Fruit fly (Drosophila melanogaster): ENCODE results near the gene Tango6.

Gene Tango6

DNA sequence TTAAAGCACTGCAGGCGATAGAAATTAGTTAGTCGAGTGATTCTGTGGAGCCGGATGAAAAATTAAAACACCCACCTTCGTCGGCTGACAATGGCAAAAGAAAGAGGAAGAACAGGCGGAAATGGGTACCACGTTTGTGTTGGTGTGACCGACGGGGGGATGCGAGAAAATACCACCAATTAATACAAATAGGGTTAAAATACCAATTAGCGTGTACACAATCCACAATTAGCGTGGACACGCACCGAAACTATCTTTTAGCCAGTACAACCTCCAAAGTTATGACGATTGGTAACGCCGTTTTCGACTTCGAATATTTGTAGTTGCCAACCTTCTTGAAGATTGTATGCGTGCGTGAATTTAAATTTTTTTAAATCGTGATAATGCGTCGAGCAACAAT is 40.3 kb downstream of the Tango6 start, which contains the start of gene RpL30 (continued):
- TF ChIP-seq Neu2 (GFP tag; optimal IDR thresholded peaks at IDR 0.05; ENCODE audit: borderline replicate concordance) (peak; percentile 58), mld (GFP tag; IDR thresholded peaks at IDR 0.05; ENCODE audit: partially characterized antibody) (no peak), Ada2b (GFP tag; IDR thresholded peaks at IDR 0.05) (peak; percentile 69), jing (GFP tag; optimal IDR thresholded peaks at IDR 0.05) (peak; percentile 66), fd96Cb (tag; optimal IDR thresholded peaks at IDR 0.05) (peak; percentile 51), Lpt (GFP tag; optimal IDR thresholded peaks at IDR 0.05) (no peak), ham (GFP tag; IDR thresholded peaks at IDR 0.05) (peak; percentile 83; the same call in 1 of the 2 replicates), Optix (GFP tag; IDR thresholded peaks at IDR 0.05) (peak; percentile 80), CG17568 (GFP tag; optimal IDR thresholded peaks at IDR 0.05) (peak; percentile 91), danr (GFP tag; IDR thresholded peaks at IDR 0.05) (0 out of 2 replicates have a peak, but pooled peaks have one; percentile 27), CG12219 (GFP tag; optimal IDR thresholded peaks at IDR 0.05) (peak; percentile 91), C15 (GFP tag; IDR thresholded peaks at IDR 0.05) (peak; percentile 85; the same call in 2 of the 3 replicates), sug (tag; optimal IDR thresholded peaks at IDR 0.05) (peak; percentile 89), Hr39 (optimal IDR thresholded peaks at IDR 0.05) (no peak), Bteb2 (GFP tag; optimal IDR thresholded peaks at IDR 0.05) (peak; percentile 88), Hmr (GFP tag; optimal IDR thresholded peaks at IDR 0.05) (peak; percentile 99), hth (optimal IDR thresholded peaks at IDR 0.05) (no peak), Hr3 (GFP tag; optimal IDR thresholded peaks at IDR 0.05) (peak; percentile 51), Mes4 (GFP tag; optimal IDR thresholded peaks at IDR 0.05) (peak; percentile 98), CG1233 (GFP tag; optimal IDR thresholded peaks at IDR 0.05) (peak; percentile 93), CG11247 (GFP tag; IDR thresholded peaks at IDR 0.05) (peak; percentile 81), Hr78 (GFP tag; optimal IDR thresholded peaks at IDR 0.05) (no peak), Kr (GFP tag; optimal IDR thresholded peaks at IDR 0.05) (peak; percentile 94), Hr51 (GFP tag; optimal IDR thresholded peaks at IDR 0.05) (peak; percentile 79 to 84), wdn (GFP tag; IDR thresholded peaks at IDR 0.05) (peak; percentile 85), en (GFP tag; optimal IDR thresholded peaks at IDR 0.05) (peak; percentile 84), MBD-R2 (GFP tag; IDR thresholded peaks at IDR 0.05) (peak; percentile 77), Aef1 (GFP tag; IDR thresholded peaks at IDR 0.05) (peak; percentile 60), trem (tag; optimal IDR thresholded peaks at IDR 0.05) (peak; percentile 92), fd102C (GFP tag; optimal IDR thresholded peaks at IDR 0.05) (peak; percentile 89), Ssrp (tag; optimal IDR thresholded peaks at IDR 0.05) (peak; percentile 21), row (GFP tag; IDR thresholded peaks at IDR 0.05) (peak; percentile 60), gt (GFP tag; IDR thresholded peaks at IDR 0.05) (0 out of 2 replicates have a peak, but pooled peaks have one; percentile 43), zfh2 (GFP tag; optimal IDR thresholded peaks at IDR 0.05) (peak; percentile 87), NC2α (GFP tag; optimal IDR thresholded peaks at IDR 0.05) (peak; percentile 91), CG9609 (GFP tag; optimal IDR thresholded peaks at IDR 0.05) (peak; percentile 92), CG11695 (GFP tag; IDR thresholded peaks at IDR 0.05) (peak; percentile 85), grau (tag; optimal IDR thresholded peaks at IDR 0.05) (peak; percentile 80), nmo (GFP tag; optimal IDR thresholded peaks at IDR 0.05) (peak; percentile 88), CG10209 (GFP tag; optimal IDR thresholded peaks at IDR 0.05) (peak; percentile 95), prd (optimal IDR thresholded peaks at IDR 0.05) (no peak), prd (GFP tag; IDR thresholded peaks at IDR 0.05) (peak; percentile 71), sima (GFP tag; optimal IDR thresholded peaks at IDR 0.05) (peak; percentile 64), CG14441 (GFP tag; IDR thresholded peaks at IDR 0.05) (peak; percentile 64), CG17802 (tag; optimal IDR thresholded peaks at IDR 0.05) (peak; percentile 62), ab (GFP tag; optimal IDR thresholded peaks at IDR 0.05) (peak; percentile 35), CG11456 (GFP tag; IDR thresholded peaks at IDR 0.05) (peak; percentile 93), fd3F (GFP tag; optimal IDR thresholded peaks at IDR 0.05) (peak; percentile 73), Mad (GFP tag; optimal IDR thresholded peaks at IDR 0.05) (peak; percentile 91), ttk (GFP tag; IDR thresholded peaks at IDR 0.05) (peak; percentile 74), ash1 (GFP tag; optimal IDR thresholded peaks at IDR 0.05) (peak; percentile 95), Mrtf (GFP tag; IDR thresholded peaks at IDR 0.05) (peak; percentile 57; the same call in 2 of the 3 replicates)
